Fruit fly (Drosophila melanogaster) Kc167 (cell line): ENCODE results near the gene CG32373.

Experiments used
- h ChIP-seq: fragments of >200 bp; optimal IDR thresholded peaks from 3 replicates; lab custom pipeline; 2018; ENCODE audit warnings: missing external identifiers
- insv ChIP-seq: fragments of >200 bp; optimal IDR thresholded peaks from 3 replicates; lab custom pipeline; 2018; ENCODE audit warnings: missing external identifiers

dm6 chr3L:7614226-7614625 lies 36.1 kb upstream of the CG32373 start:
- TF ChIP-seq insv (lab: Kevin White, UChicago) (no peak), h (lab: Kevin White, UChicago) (no peak)
